Fruit fly (Drosophila melanogaster): ENCODE data around the gene CG13698.

DNA sequence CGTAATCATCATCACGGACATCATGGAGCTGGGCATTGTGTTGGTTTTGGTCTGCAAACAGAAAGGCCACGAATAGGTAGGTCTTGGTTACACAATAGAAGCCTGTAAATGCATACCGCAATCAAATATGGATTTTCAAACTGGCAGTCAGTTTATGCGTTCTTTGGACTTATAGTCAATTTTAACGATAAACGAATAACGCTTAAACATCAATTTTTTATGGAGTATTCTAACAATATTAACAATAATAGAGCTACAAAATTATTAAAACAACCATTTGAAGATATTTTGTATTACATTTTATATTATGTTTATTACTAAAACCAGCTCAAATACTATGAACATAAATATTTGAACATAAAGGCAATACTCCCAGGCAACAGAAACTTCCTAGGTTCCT lies 24.5 kb downstream of the CG13698 start:
- TF ChIP-seq Jra (GFP tag; optimal IDR thresholded peaks at IDR 0.05) (no peak), N (GFP tag; optimal IDR thresholded peaks at IDR 0.05) (no peak), Hnf4 (GFP tag; optimal IDR thresholded peaks at IDR 0.05) (no peak), OdsH (GFP tag; optimal IDR thresholded peaks at IDR 0.05) (no peak)

All from whole organism, wandering third instar larva.